Worm (Caenorhabditis elegans) whole organism, late embryonic: ENCODE results near the gene gex-2.

ENCODE experiments used
- C08G9.2 ChIP-seq: sonication (generic microtip); optimal IDR thresholded peaks from 2 replicates; lab custom pipeline; 2016; ENCODE audit warnings: mild to moderate bottlenecking, missing genetic modification characterization, moderate library complexity, missing compliant biosample characterization
- C38D4.7 ChIP-seq: fragments of 200-800 bp; sonication (Bioruptor generic); optimal IDR thresholded peaks from 2 replicates; lab custom pipeline; 2018; ENCODE audit warnings: mild to moderate bottlenecking, missing genetic modification characterization, moderate library complexity, missing compliant biosample characterization
- F13H6.1 ChIP-seq: sonication (generic microtip); optimal IDR thresholded peaks from 2 replicates; lab custom pipeline; 2016; ENCODE audit warnings: missing genetic modification characterization, missing compliant biosample characterization
- K02D7.2 ChIP-seq: sonication (generic microtip); optimal IDR thresholded peaks from 2 replicates; lab custom pipeline; 2017; ENCODE audit warnings: mild to moderate bottlenecking, missing genetic modification characterization, missing compliant biosample characterization
- T23F11.4 ChIP-seq: fragments of 200-800 bp; sonication (Bioruptor generic); optimal IDR thresholded peaks from 2 replicates; lab custom pipeline; 2018; ENCODE audit warnings: mild to moderate bottlenecking, missing genetic modification characterization, missing compliant biosample characterization
- Y22D7AL.16 ChIP-seq: sonication (generic microtip); optimal IDR thresholded peaks from 2 replicates; lab custom pipeline; 2016; ENCODE audit warnings: missing genetic modification characterization, missing compliant biosample characterization
- ahr-1 ChIP-seq: sonication (generic microtip); optimal IDR thresholded peaks from 2 replicates; lab custom pipeline; 2016; ENCODE audit warnings: missing genetic modification characterization, missing compliant biosample characterization
- ceh-19 ChIP-seq: fragments of 200-800 bp; sonication (Bioruptor generic); optimal IDR thresholded peaks from 2 replicates; lab custom pipeline; 2018; ENCODE audit warnings: mild to moderate bottlenecking, missing genetic modification characterization, missing compliant biosample characterization
- ceh-22 ChIP-seq: sonication (generic microtip); optimal IDR thresholded peaks from 2 replicates; lab custom pipeline; 2017; ENCODE audit warnings: missing biosample characterization, missing genetic modification characterization
- ceh-24 ChIP-seq: sonication (generic microtip); optimal IDR thresholded peaks from 2 replicates; lab custom pipeline; 2016; ENCODE audit warnings: mild to moderate bottlenecking, missing genetic modification characterization, missing compliant biosample characterization
- ceh-30 ChIP-seq: fragments of 150-350 bp; optimal IDR thresholded peaks from 2 replicates; lab custom pipeline; 2014; ENCODE audit warnings: missing biosample characterization, missing genetic modification characterization
- ceh-34 ChIP-seq: sonication (generic microtip); optimal IDR thresholded peaks from 2 replicates; lab custom pipeline; 2016; ENCODE audit warnings: mild to moderate bottlenecking, missing genetic modification characterization, missing compliant biosample characterization
- ceh-6 ChIP-seq: fragments of 200-800 bp; sonication (Bioruptor generic); optimal IDR thresholded peaks from 2 replicates; lab custom pipeline; 2018; ENCODE audit warnings: mild to moderate bottlenecking, missing genetic modification characterization, missing compliant biosample characterization
- dve-1 ChIP-seq: sonication (generic microtip); optimal IDR thresholded peaks from 2 replicates; lab custom pipeline; 2017; ENCODE audit warnings: antibody characterized with exemption, mild to moderate bottlenecking, missing genetic modification characterization, missing compliant biosample characterization
- elt-2 ChIP-seq: sonication (generic microtip); optimal IDR thresholded peaks from 2 replicates; lab custom pipeline; 2016; ENCODE audit warnings: missing genetic modification reagents, missing genetic modification characterization, missing compliant biosample characterization
- eyg-1 ChIP-seq: sonication (generic microtip); optimal IDR thresholded peaks from 2 replicates; lab custom pipeline; 2016; ENCODE audit warnings: missing genotype, missing genetic modification characterization, missing compliant biosample characterization
- fkh-6 ChIP-seq: sonication (generic microtip); optimal IDR thresholded peaks from 2 replicates; lab custom pipeline; 2016; ENCODE audit warnings: missing genetic modification characterization, missing compliant biosample characterization
- hlh-15 ChIP-seq: sonication (generic microtip); optimal IDR thresholded peaks from 2 replicates; lab custom pipeline; 2016; ENCODE audit warnings: missing genetic modification characterization, missing compliant biosample characterization
- hlh-30 ChIP-seq: sonication (generic microtip); optimal IDR thresholded peaks from 2 replicates; lab custom pipeline; 2017; ENCODE audit warnings: antibody characterized with exemption, missing genetic modification characterization, missing compliant biosample characterization; ENCODE audit not compliant: insufficient read depth
- hlh-6 ChIP-seq: sonication (generic microtip); optimal IDR thresholded peaks from 2 replicates; lab custom pipeline; 2016; ENCODE audit warnings: missing genotype, missing genetic modification characterization, missing compliant biosample characterization
- hlh-8 ChIP-seq: sonication (generic microtip); optimal IDR thresholded peaks from 2 replicates; lab custom pipeline; 2016; ENCODE audit warnings: missing genotype, missing genetic modification characterization, missing compliant biosample characterization
- lim-6 ChIP-seq: sonication (generic microtip); optimal IDR thresholded peaks from 2 replicates; lab custom pipeline; 2016; ENCODE audit warnings: missing genetic modification characterization, missing compliant biosample characterization
- lin-11 ChIP-seq: fragments of 200-800 bp; sonication (Bioruptor generic); optimal IDR thresholded peaks from 2 replicates; lab custom pipeline; 2018; ENCODE audit warnings: mild to moderate bottlenecking, missing genetic modification characterization, missing compliant biosample characterization
- madf-2 ChIP-seq: sonication (generic microtip); optimal IDR thresholded peaks from 2 replicates; lab custom pipeline; 2017; ENCODE audit warnings: missing genetic modification characterization, missing compliant biosample characterization
- mec-3 ChIP-seq: sonication (generic microtip); optimal IDR thresholded peaks from 2 replicates; lab custom pipeline; 2016; ENCODE audit warnings: borderline replicate concordance, missing genetic modification characterization, missing compliant biosample characterization
- nfya-1 ChIP-seq: sonication (generic microtip); optimal IDR thresholded peaks from 2 replicates; lab custom pipeline; 2017; ENCODE audit warnings: missing genetic modification characterization, mild to moderate bottlenecking, missing compliant biosample characterization, antibody characterized with exemption, moderate library complexity
- nhr-11 ChIP-seq: fragments of 150-350 bp; optimal IDR thresholded peaks from 2 replicates; lab custom pipeline; 2014; ENCODE audit warnings: missing biosample characterization, missing genetic modification characterization
- nhr-232 ChIP-seq: sonication (generic microtip); optimal IDR thresholded peaks from 2 replicates; lab custom pipeline; 2016; ENCODE audit warnings: missing genetic modification characterization, missing compliant biosample characterization
- odd-2 ChIP-seq: sonication (generic microtip); optimal IDR thresholded peaks from 2 replicates; lab custom pipeline; 2017; ENCODE audit warnings: antibody characterized with exemption, mild to moderate bottlenecking, missing genetic modification characterization, missing compliant biosample characterization
- pax-1 ChIP-seq: fragments of 150-350 bp; optimal IDR thresholded peaks from 2 replicates; lab custom pipeline; 2014; ENCODE audit warnings: missing biosample characterization, missing genetic modification characterization
- pha-4 ChIP-seq: fragments of 150-350 bp; optimal IDR thresholded peaks from 2 replicates; lab custom pipeline; 2018; ENCODE audit warnings: missing biosample characterization, missing genetic modification reagents, missing genetic modification characterization
- pqm-1 ChIP-seq: sonication (generic microtip); optimal IDR thresholded peaks from 2 replicates; lab custom pipeline; 2016; ENCODE audit warnings: missing genetic modification characterization, missing compliant biosample characterization
- rnt-1 ChIP-seq: sonication (generic microtip); optimal IDR thresholded peaks from 2 replicates; lab custom pipeline; 2016; ENCODE audit warnings: missing genetic modification characterization, missing compliant biosample characterization
- sox-2 ChIP-seq: fragments of 200-800 bp; sonication (Bioruptor generic); IDR thresholded peaks from 2 replicates; pipeline ENCODE4 v1.3.6; 2022; ENCODE audit warnings: missing genetic modification reagents, missing genetic modification characterization, missing compliant biosample characterization
- sox-4 ChIP-seq: sonication (generic microtip); optimal IDR thresholded peaks from 2 replicates; lab custom pipeline; 2017; ENCODE audit warnings: mild to moderate bottlenecking, missing genetic modification characterization, inconsistent platforms, missing compliant biosample characterization
- tbx-7 ChIP-seq: sonication (generic microtip); optimal IDR thresholded peaks from 2 replicates; lab custom pipeline; 2016; ENCODE audit warnings: missing genotype, missing genetic modification characterization, missing compliant biosample characterization
- unc-42 ChIP-seq: sonication (generic microtip); optimal IDR thresholded peaks from 2 replicates; lab custom pipeline; 2016; ENCODE audit warnings: missing genotype, missing genetic modification characterization, missing compliant biosample characterization
- unc-55 ChIP-seq: sonication (generic microtip); optimal IDR thresholded peaks from 2 replicates; lab custom pipeline; 2017; ENCODE audit warnings: missing biosample characterization, missing genetic modification reagents, missing genetic modification characterization
- ztf-16 ChIP-seq: sonication (generic microtip); optimal IDR thresholded peaks from 2 replicates; lab custom pipeline; 2017; ENCODE audit warnings: missing genetic modification characterization, missing compliant biosample characterization

Gene gex-2

DNA sequence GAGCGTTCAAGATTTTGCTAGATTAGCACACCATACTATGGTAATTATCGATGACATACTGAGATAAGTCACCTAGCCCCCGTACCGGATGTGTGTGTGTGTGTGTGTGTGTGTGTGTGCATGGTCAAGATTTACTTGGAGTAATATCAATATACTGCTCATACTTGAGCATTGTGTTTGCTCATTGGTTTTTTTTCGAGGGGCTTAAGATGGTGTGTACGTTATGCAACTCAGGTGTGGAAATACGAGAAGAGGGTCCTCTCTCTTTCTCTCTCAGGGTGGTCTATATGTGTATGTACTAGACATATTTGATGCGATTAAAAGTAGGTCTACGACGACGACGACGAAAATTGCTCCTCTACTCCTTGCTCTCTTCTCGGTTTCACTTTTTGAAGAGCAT is 12.3 kb upstream of the gex-2 start:
- TF ChIP-seq ceh-34 (tag; lab: Kevin White, UChicago) (peak; percentile 9), F13H6.1 (tag; lab: Kevin White, UChicago) (no peak)

DNA sequence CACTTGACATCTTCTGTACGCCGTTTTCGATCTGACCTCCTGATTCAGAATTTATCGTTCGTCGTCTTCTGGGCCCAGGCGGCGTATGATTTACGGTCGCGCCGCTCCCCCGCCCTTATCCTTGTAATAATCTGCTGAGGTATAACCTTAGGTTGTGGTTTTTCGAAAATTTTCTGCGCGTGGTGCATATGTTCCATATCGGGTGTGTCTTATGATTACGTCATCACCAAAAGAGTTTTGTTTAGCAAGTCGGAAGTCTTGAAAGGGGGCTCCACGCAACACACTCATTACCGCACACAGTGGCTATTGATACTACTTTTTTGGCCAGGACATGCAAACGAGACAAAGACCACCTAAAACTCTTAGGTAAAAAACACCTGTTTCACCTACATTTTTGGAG is 11.8 kb upstream of the gex-2 start:
- TF ChIP-seq ztf-16 (tag; lab: Kevin White, UChicago) = no peak
- TF ChIP-seq, all 69 proteins: peak for 0

DNA sequence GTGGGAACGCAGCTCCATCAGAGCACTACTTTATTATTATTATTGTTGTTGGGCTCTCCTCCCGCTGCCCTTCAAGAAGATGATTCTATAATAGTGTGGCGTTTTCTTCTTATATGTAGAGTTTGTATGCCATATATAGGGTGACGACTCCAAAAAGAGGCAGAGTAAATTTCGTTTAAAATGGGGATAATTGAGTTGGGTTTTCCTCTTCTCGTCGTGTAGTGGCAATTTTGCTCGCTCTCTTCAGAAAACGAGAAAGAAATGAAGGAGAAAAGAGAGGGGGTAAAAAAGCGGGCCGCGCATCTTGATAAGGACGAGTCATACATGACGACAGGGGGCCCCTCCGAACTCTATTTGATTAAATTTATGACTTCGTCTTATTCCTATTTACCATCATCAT is 9.2 kb upstream of the gex-2 start:
- TF ChIP-seq hlh-15 (tag; lab: Kevin White, UChicago) (no peak), unc-42 (tag; lab: Kevin White, UChicago) (peak; percentile 96), ceh-22 (tag; lab: Kevin White, UChicago) (no peak), nhr-11 (tag; lab: Kevin White, UChicago) (no peak), rnt-1 (tag; lab: Kevin White, UChicago) (no peak), unc-55 (GFP tag; lab: Kevin White, UChicago) (no peak)

DNA sequence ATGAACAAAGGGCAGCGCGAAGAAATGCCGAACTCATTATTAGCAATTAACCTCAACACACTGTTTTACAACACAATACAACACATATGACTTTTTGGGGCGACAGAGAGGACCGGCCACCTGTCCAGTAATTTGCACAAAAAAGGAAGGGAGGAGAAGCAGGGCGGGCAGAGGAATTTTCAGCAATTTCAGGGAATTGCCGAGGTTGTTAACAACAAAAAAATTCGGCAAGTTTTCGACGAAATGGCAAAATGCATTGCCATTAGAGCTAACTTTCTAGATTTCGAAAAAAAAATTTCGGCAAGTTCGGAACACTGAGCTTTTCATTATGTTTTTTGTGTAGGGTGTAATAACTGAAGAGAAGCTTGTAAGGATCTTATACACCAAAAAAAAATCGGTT is 8.6 kb upstream of the gex-2 start:
- TF ChIP-seq nfya-1 (tag; lab: Kevin White, UChicago) (no peak), lin-11 (tag; lab: Kevin White, UChicago) (no peak), ceh-19 (GFP tag; lab: Kevin White, UChicago) (no peak), ceh-30 (tag; lab: Kevin White, UChicago) (no peak), C08G9.2 (tag; lab: Kevin White, UChicago) (no peak)

DNA sequence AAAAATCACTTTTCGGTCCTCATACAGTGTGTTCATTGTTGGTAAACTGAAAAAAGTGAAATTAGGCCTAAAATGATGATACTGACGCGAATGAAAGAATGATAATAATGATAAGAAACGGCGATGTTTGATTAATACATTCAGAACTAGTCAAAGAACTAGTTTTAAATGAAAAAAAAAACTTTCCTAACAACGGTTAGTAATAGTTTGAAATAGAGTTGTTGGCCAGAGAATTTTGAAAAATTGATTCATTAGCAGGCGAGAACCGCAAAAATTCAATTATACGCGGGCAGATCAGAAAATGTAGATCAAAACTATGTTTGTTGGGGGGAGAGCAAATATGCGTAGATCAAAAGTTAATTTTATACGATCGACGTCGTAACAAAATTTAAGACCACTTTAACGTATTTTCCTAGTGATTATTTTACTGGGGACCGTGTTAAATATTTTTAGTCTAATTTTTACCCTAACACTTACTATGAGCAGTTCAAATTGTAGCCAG is 1.7 kb upstream of the gex-2 start, which contains the start of gene F56A11.5:
F56A11.5 (minus strand) TSS at position 51 of the 502 bp plus-strand sequence.
- TF ChIP-seq Y22D7AL.16 (tag; lab: Kevin White, UChicago) = no peak
- TF ChIP-seq odd-2 = no peak

DNA sequence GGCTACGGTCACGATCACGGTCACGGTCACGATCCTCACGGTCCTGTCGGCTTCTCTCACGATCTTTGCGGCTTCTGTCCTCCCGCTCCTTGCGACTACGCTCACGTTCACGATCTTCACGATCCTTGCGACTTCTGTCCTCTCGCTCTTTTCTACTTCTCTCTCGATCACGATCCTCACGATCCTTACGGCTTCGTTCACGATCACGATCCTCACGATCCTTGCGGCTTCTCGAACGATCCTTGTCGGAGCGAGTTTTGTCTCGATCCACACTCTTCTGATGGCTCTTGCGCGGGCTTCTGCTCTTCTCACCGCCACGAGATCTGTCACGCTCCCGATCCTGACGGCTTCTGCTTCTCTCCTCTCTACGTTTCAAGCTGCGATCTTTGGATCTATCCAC is 7.9 kb downstream of the gex-2 start:
- no peak for TF ChIP-seq unc-42 (tag; lab: Kevin White, UChicago)
- TF ChIP-seq sox-2 = no peak
- no peak for TF ChIP-seq nhr-232 (tag; lab: Kevin White, UChicago)
- no peak for TF ChIP-seq ceh-30 (tag; lab: Kevin White, UChicago)
- TF ChIP-seq tbx-7 (tag; lab: Kevin White, UChicago) = no peak
- TF ChIP-seq madf-2 = no peak
- TF ChIP-seq ceh-34 (tag; lab: Kevin White, UChicago) = no peak
- no peak for TF ChIP-seq ceh-24 (tag; lab: Kevin White, UChicago)
- TF ChIP-seq hlh-6 (tag; lab: Kevin White, UChicago) = no peak
- TF ChIP-seq hlh-15 (tag; lab: Kevin White, UChicago) = no peak
- TF ChIP-seq lin-11 (tag; lab: Kevin White, UChicago) = no peak
- TF ChIP-seq C38D4.7 = no peak
- TF ChIP-seq C08G9.2 (tag; lab: Kevin White, UChicago) = no peak

DNA sequence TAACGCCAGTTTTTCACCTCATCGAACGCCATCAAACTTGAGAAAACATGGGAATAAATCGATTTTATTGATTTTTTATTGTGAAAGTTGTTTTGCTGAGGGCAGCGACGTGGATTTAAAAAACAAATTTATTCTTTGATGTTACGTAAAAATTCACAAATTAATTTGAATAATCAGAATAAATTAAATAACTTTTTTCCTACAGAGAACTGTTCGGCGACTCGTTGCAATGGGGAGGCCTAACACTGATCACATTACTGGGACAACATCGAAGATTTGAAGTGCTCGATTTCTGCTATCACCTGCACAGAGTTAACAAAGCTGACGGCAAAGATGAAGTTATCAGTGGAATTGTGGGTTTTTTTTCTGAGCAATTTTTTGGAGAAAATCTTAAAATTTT is 9.6 kb downstream of the gex-2 start, which contains the start of gene F56A11.6:
F56A11.6 (minus strand) TSS at position 101 of the 400 bp plus-strand sequence.
- no peak for TF ChIP-seq K02D7.2 (tag; lab: Kevin White, UChicago)
- no peak for TF ChIP-seq mec-3 (tag; lab: Kevin White, UChicago)
- TF ChIP-seq unc-55 (GFP tag; lab: Kevin White, UChicago) = no peak
- no peak for TF ChIP-seq sox-2
- TF ChIP-seq fkh-6 (tag; lab: Kevin White, UChicago) = no peak
- no peak for TF ChIP-seq hlh-8 (tag; lab: Kevin White, UChicago)
- no peak for TF ChIP-seq ceh-6
- no peak for TF ChIP-seq C08G9.2 (tag; lab: Kevin White, UChicago)
- no peak for TF ChIP-seq elt-2
- no peak for TF ChIP-seq pax-1 (tag; lab: Kevin White, UChicago)
- no peak for TF ChIP-seq rnt-1 (tag; lab: Kevin White, UChicago)
- no peak for TF ChIP-seq ahr-1
- TF ChIP-seq lim-6 (tag; lab: Kevin White, UChicago) = no peak
- TF ChIP-seq pqm-1 (tag; lab: Kevin White, UChicago) = no peak
- no peak for TF ChIP-seq pha-4 (tag; lab: Kevin White, UChicago)
- TF ChIP-seq sox-4 (tag; lab: Kevin White, UChicago) = no peak
- no peak for TF ChIP-seq T23F11.4
- TF ChIP-seq hlh-30 (tag; lab: Kevin White, UChicago) = no peak
- TF ChIP-seq eyg-1 (tag; lab: Kevin White, UChicago) = no peak
- TF ChIP-seq dve-1 (tag; lab: Kevin White, UChicago) = no peak
